Worm (Caenorhabditis elegans) whole organism, young adult: ENCODE results near the gene flp-15.

Experiments
- B0336.3 ChIP-seq: fragments of 200-800 bp; sonication (Bioruptor generic); IDR thresholded peaks from 2 replicates; pipeline ENCODE4 v1.3.6; 2022; ENCODE audit warnings: missing genetic modification characterization, missing compliant biosample characterization
- C06A6.2 ChIP-seq: fragments of 200-800 bp; sonication (Bioruptor generic); conservative IDR thresholded peaks from 2 replicates; pipeline ENCODE4 v1.3.6; 2022; ENCODE audit warnings: missing genetic modification characterization, missing compliant biosample characterization
- C17E4.6 ChIP-seq: fragments of 200-800 bp; sonication (Bioruptor generic); IDR thresholded peaks from 2 replicates; pipeline ENCODE4 v1.3.6; 2022; ENCODE audit warnings: missing genetic modification reagents, missing genetic modification characterization, missing compliant biosample characterization
- D2030.7 ChIP-seq: fragments of 200-800 bp; sonication (Bioruptor generic); IDR thresholded peaks from 2 replicates; pipeline ENCODE4 v1.3.6; 2022; ENCODE audit warnings: missing genetic modification reagents, missing genetic modification characterization, missing compliant biosample characterization
- F22D6.2 ChIP-seq: sonication (generic microtip); optimal IDR thresholded peaks from 2 replicates; lab custom pipeline; 2016; ENCODE audit warnings: mild to moderate bottlenecking, missing genetic modification characterization, missing compliant biosample characterization
- F33H1.4 ChIP-seq: fragments of 200-800 bp; sonication (Bioruptor generic); IDR thresholded peaks from 2 replicates; pipeline ENCODE4 v1.3.6; 2022; ENCODE audit warnings: missing genetic modification reagents, missing genetic modification characterization, missing compliant biosample characterization
- F37B4.10 ChIP-seq: fragments of 200-800 bp; sonication (Bioruptor generic); IDR thresholded peaks from 2 replicates; pipeline ENCODE4 v1.3.6; 2022; ENCODE audit warnings: missing genetic modification characterization, missing compliant biosample characterization
- F49E8.2 ChIP-seq: sonication (generic microtip); optimal IDR thresholded peaks from 3 replicates; lab custom pipeline; 2017; ENCODE audit warnings: missing genetic modification characterization, mild to moderate bottlenecking, missing compliant biosample characterization, antibody characterized with exemption, moderate library complexity; ENCODE audit not compliant: insufficient read depth
- F57A8.1 ChIP-seq: fragments of 200-800 bp; sonication (Bioruptor generic); optimal IDR thresholded peaks from 2 replicates; lab custom pipeline; 2018; ENCODE audit warnings: mild to moderate bottlenecking, missing genetic modification characterization, moderate library complexity, missing compliant biosample characterization
- K12H6.12 ChIP-seq: fragments of 200-800 bp; sonication (Bioruptor generic); optimal IDR thresholded peaks from 2 replicates; lab custom pipeline; 2018; ENCODE audit warnings: mild to moderate bottlenecking, missing genetic modification characterization, missing compliant biosample characterization
- Y53G8AR.9 ChIP-seq: fragments of 200-800 bp; sonication (Bioruptor generic); conservative IDR thresholded peaks from 2 replicates; pipeline ENCODE4 v1.3.6; 2022; ENCODE audit warnings: missing genetic modification reagents, missing genetic modification characterization, missing compliant biosample characterization
- Y56A3A.18 ChIP-seq: fragments of 200-800 bp; sonication (Bioruptor generic); IDR thresholded peaks from 2 replicates; pipeline ENCODE4 v1.3.6; 2022; ENCODE audit warnings: missing genetic modification reagents, missing genetic modification characterization, missing compliant biosample characterization
- ZK185.1 ChIP-seq: sonication (generic microtip); optimal IDR thresholded peaks from 2 replicates; lab custom pipeline; 2016; ENCODE audit warnings: mild to moderate bottlenecking, missing genetic modification characterization, missing compliant biosample characterization; ENCODE audit not compliant: poor library complexity, severe bottlenecking
- aptf-2 ChIP-seq: fragments of 200-800 bp; sonication (Bioruptor generic); conservative IDR thresholded peaks from 2 replicates; pipeline ENCODE4 v1.3.6; 2022; ENCODE audit warnings: missing genetic modification reagents, missing genetic modification characterization, missing compliant biosample characterization
- athp-1 ChIP-seq: sonication (generic microtip); optimal IDR thresholded peaks from 2 replicates; lab custom pipeline; 2017; ENCODE audit warnings: mild to moderate bottlenecking, missing genetic modification characterization, missing compliant biosample characterization
- attf-5 ChIP-seq: fragments of 200-800 bp; sonication (Bioruptor generic); optimal IDR thresholded peaks from 2 replicates; lab custom pipeline; 2018; ENCODE audit warnings: mild to moderate bottlenecking, missing genetic modification characterization, missing compliant biosample characterization
- bed-2 ChIP-seq: fragments of 200-800 bp; sonication (Bioruptor generic); IDR thresholded peaks from 2 replicates; pipeline ENCODE4 v1.3.6; 2022; ENCODE audit warnings: missing genetic modification reagents, missing genetic modification characterization, missing compliant biosample characterization
- cebp-2 ChIP-seq: fragments of 200-800 bp; sonication (Bioruptor generic); IDR thresholded peaks from 2 replicates; pipeline ENCODE4 v1.3.6; 2022; ENCODE audit warnings: missing genetic modification characterization, missing compliant biosample characterization
- ceh-27 ChIP-seq: fragments of 200-800 bp; sonication (Bioruptor generic); optimal IDR thresholded peaks from 2 replicates; lab custom pipeline; 2018; ENCODE audit warnings: mild to moderate bottlenecking, missing genetic modification characterization, moderate library complexity, missing compliant biosample characterization
- ceh-91 ChIP-seq: fragments of 200-800 bp; sonication (Bioruptor generic); IDR thresholded peaks from 2 replicates; pipeline ENCODE4 v1.3.6; 2022; ENCODE audit warnings: missing genetic modification reagents, missing genetic modification characterization, missing compliant biosample characterization
- dox-1 ChIP-seq: fragments of 200-800 bp; sonication (Bioruptor generic); IDR thresholded peaks from 2 replicates; pipeline ENCODE4 v1.3.6; 2022; ENCODE audit warnings: missing genetic modification reagents, missing genetic modification characterization, missing compliant biosample characterization
- egl-44 ChIP-seq: fragments of 200-800 bp; sonication (Bioruptor generic); IDR thresholded peaks from 2 replicates; pipeline ENCODE4 v1.3.6; 2022; ENCODE audit warnings: missing genetic modification reagents, missing genetic modification characterization, missing compliant biosample characterization
- egrh-3 ChIP-seq: fragments of 200-800 bp; sonication (Bioruptor generic); IDR thresholded peaks from 2 replicates; pipeline ENCODE4 v1.3.6; 2022; ENCODE audit warnings: missing genetic modification reagents, missing genetic modification characterization, missing compliant biosample characterization
- hsf-1 ChIP-seq: fragments of 200-800 bp; sonication (Bioruptor generic); IDR thresholded peaks from 2 replicates; pipeline ENCODE4 v1.3.6; 2022; ENCODE audit warnings: missing genetic modification reagents, missing genetic modification characterization, missing compliant biosample characterization
- lin-26 ChIP-seq: fragments of 200-800 bp; sonication (Bioruptor generic); IDR thresholded peaks from 2 replicates; pipeline ENCODE4 v1.3.6; 2022; ENCODE audit warnings: missing genetic modification reagents, missing genetic modification characterization, missing compliant biosample characterization
- madf-10 ChIP-seq: sonication (generic microtip); optimal IDR thresholded peaks from 2 replicates; lab custom pipeline; 2016; ENCODE audit warnings: mild to moderate bottlenecking, missing genetic modification characterization, missing compliant biosample characterization
- madf-6 ChIP-seq: fragments of 200-800 bp; sonication (Bioruptor generic); IDR thresholded peaks from 2 replicates; pipeline ENCODE4 v1.3.6; 2022; ENCODE audit warnings: missing genetic modification reagents, missing genetic modification characterization, missing compliant biosample characterization
- mcd-1 ChIP-seq: fragments of 200-800 bp; sonication (Bioruptor generic); IDR thresholded peaks from 2 replicates; pipeline ENCODE4 v1.3.6; 2022; ENCODE audit warnings: missing genetic modification reagents, missing genetic modification characterization, missing compliant biosample characterization
- nfya-1 ChIP-seq: sonication (generic microtip); optimal IDR thresholded peaks from 2 replicates; lab custom pipeline; 2017; ENCODE audit warnings: antibody characterized with exemption, missing compliant biosample characterization, missing genetic modification characterization, borderline replicate concordance; ENCODE audit not compliant: insufficient read depth
- nfyb-1 ChIP-seq: fragments of 200-800 bp; sonication (Bioruptor generic); IDR thresholded peaks from 2 replicates; pipeline ENCODE4 v1.3.6; 2022; ENCODE audit warnings: missing genetic modification reagents, missing genetic modification characterization, missing compliant biosample characterization
- nhr-120 ChIP-seq: fragments of 200-800 bp; sonication (Bioruptor generic); IDR thresholded peaks from 2 replicates; pipeline ENCODE4 v1.3.6; 2022; ENCODE audit warnings: missing genetic modification characterization, missing compliant biosample characterization
- snpc-4 ChIP-seq, 5 experiments: fragments of 150-350 bp in 1 of 5; sonication (generic microtip) in 4 of 5; optimal IDR thresholded peaks; 2 replicates each; lab custom pipeline; 2014 to 2018; ENCODE audit warnings: missing genetic modification characterization in 5 of 5, missing biosample characterization in 3 of 5, antibody characterized with exemption in 2 of 5, mild to moderate bottlenecking in 2 of 5, missing compliant biosample characterization in 2 of 5, missing genotype in 2 of 5, moderate library complexity in 2 of 5, missing genetic modification reagents in 1 of 5
- sptf-2 ChIP-seq: fragments of 200-800 bp; sonication (Bioruptor generic); optimal IDR thresholded peaks from 2 replicates; lab custom pipeline; 2018; ENCODE audit warnings: mild to moderate bottlenecking, missing genetic modification characterization, missing compliant biosample characterization
- unc-130 ChIP-seq: sonication (generic microtip); optimal IDR thresholded peaks from 2 replicates; lab custom pipeline; 2016; ENCODE audit warnings: missing genetic modification reagents, missing genetic modification characterization, missing compliant biosample characterization
- xnd-1 ChIP-seq: sonication (generic microtip); optimal IDR thresholded peaks from 2 replicates; lab custom pipeline; 2016; ENCODE audit warnings: missing genotype, missing genetic modification reagents, missing genetic modification characterization, missing compliant biosample characterization
- zfh-2 ChIP-seq: fragments of 200-800 bp; sonication (Bioruptor generic); conservative IDR thresholded peaks from 2 replicates; pipeline ENCODE4 v1.3.6; 2022; ENCODE audit warnings: missing genetic modification reagents, missing genetic modification characterization, missing compliant biosample characterization
- ztf-18 ChIP-seq: sonication (generic microtip); optimal IDR thresholded peaks from 2 replicates; lab custom pipeline; 2016; ENCODE audit warnings: missing genotype, mild to moderate bottlenecking, missing genetic modification characterization, missing compliant biosample characterization
- ztf-6 ChIP-seq: fragments of 200-800 bp; sonication (Bioruptor generic); IDR thresholded peaks from 2 replicates; pipeline ENCODE4 v1.3.6; 2022; ENCODE audit warnings: missing genetic modification reagents, missing genetic modification characterization, missing compliant biosample characterization

Gene flp-15

ce11 chrIII:13654950-13655349 is 12.7 kb downstream of the flp-15 start:
- TF ChIP-seq mcd-1 (GFP tag; lab: Robert Waterston, UW) (no peak), aptf-2 (no peak), bed-2 (GFP tag; lab: Robert Waterston, UW) (no peak), zfh-2 (peak; percentile 88), F57A8.1 (GFP tag; lab: Kevin White, UChicago) (no peak), hsf-1 (GFP tag; lab: Robert Waterston, UW) (0 out of 2 replicates have a peak, but pooled peaks have one; percentile 18), egrh-3 (GFP tag; lab: Robert Waterston, UW) (peak; percentile 28; the same call in 1 of the 2 replicates), egl-44 (GFP tag; lab: Robert Waterston, UW) (0 out of 2 replicates have a peak, but pooled peaks have one; percentile 17), xnd-1 (tag; lab: Kevin White, UChicago) (no peak)

DNA sequence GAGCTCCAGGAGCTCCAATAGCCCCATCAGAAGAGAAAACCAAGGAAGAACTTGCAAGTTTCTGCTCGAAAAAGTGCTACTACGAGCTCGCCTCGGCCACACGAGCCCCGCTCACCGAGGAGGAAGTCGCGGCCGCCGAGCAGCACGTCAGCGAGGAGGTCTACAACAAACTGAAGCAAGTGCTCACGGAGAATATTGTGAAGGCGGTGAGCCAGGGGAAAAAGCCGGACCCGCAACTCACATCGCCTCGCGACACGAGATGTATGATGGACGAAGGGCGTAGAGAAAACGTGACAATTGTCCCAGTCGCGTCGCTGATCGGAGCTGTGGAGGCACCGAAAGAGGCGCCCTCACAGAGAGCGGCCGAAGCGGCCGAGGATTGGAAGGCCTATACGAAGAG is 14.9 kb downstream of the flp-15 start:
- TF ChIP-seq zfh-2 (peak; percentile 51), dox-1 (GFP tag; lab: Robert Waterston, UW) (0 out of 2 replicates have a peak, but pooled peaks have one; percentile 6), nfyb-1 (GFP tag; lab: Robert Waterston, UW) (no peak), egrh-3 (GFP tag; lab: Robert Waterston, UW) (peak; percentile 5; the same call in 1 of the 2 replicates)

- TF ChIP-seq ceh-27 (GFP tag; lab: Kevin White, UChicago) (no peak), C06A6.2 (GFP tag; lab: Robert Waterston, UW) (no peak), madf-10 (tag; lab: Kevin White, UChicago) (no peak), attf-5 (no peak), lin-26 (GFP tag; lab: Robert Waterston, UW) (no peak), F22D6.2 (tag; lab: Kevin White, UChicago) (no peak), nhr-120 (GFP tag; lab: Robert Waterston, UW) (no peak), F37B4.10 (GFP tag; lab: Robert Waterston, UW) (no peak), athp-1 (no peak), cebp-2 (GFP tag; lab: Robert Waterston, UW) (no peak), K12H6.12 (tag; lab: Kevin White, UChicago) (no peak), Y56A3A.18 (GFP tag; lab: Robert Waterston, UW) (no peak), ztf-6 (no peak), F49E8.2 (tag; lab: Kevin White, UChicago) (no peak)
These were observed 15.6 kb downstream of the flp-15 start for ce11 chrIII:13652010-13652409.

- TF ChIP-seq F22D6.2 (tag; lab: Kevin White, UChicago) = no peak
- peak; percentile 85 for TF ChIP-seq zfh-2
- TF ChIP-seq lin-26 (GFP tag; lab: Robert Waterston, UW) = 0 out of 2 replicates have a peak, but pooled peaks have one; percentile 41
- TF ChIP-seq dox-1 (GFP tag; lab: Robert Waterston, UW) = peak; percentile 5; the same call in 1 of the 2 replicates
- peak; percentile 77 for TF ChIP-seq egrh-3 (GFP tag; lab: Robert Waterston, UW)
- TF ChIP-seq sptf-2 (GFP tag; lab: Kevin White, UChicago) = no peak
These were observed 16.2 kb downstream of the flp-15 start for ce11 chrIII:13651414-13651813.

DNA sequence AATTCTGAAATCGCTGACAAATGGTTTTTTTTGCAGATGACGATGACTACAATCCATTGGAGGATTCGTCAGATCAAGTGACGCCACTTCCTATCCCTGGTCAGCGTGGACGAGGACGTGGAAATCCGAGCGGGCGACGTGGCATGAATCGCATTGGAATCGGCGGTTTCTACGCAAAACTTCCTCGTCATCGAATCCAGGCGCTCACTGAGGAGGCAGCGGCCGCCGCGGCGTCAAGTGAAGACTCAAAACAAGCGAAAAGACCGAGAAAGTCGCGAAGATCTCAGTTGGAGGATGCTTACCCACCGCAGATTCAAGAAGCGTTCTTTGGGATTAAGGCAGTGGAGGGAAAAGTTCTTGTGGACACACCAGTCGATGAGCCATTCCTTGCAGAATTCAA is 19.1 kb downstream of the flp-15 start:
- TF ChIP-seq zfh-2 (peak; percentile 65), unc-130 (GFP tag; lab: Kevin White, UChicago) (no peak)

- TF ChIP-seq ceh-91 (GFP tag; lab: Robert Waterston, UW) (no peak), F33H1.4 (GFP tag; lab: Robert Waterston, UW) (no peak), Y53G8AR.9 (no peak), nfya-1 (no peak), C17E4.6 (no peak), dox-1 (GFP tag; lab: Robert Waterston, UW) (peak; percentile 19; the same call in 1 of the 2 replicates), D2030.7 (GFP tag; lab: Robert Waterston, UW) (no peak), K12H6.12 (tag; lab: Kevin White, UChicago) (no peak), ztf-18 (tag; lab: Kevin White, UChicago) (no peak), ZK185.1 (tag; lab: Kevin White, UChicago) (no peak), B0336.3 (GFP tag; lab: Robert Waterston, UW) (no peak), madf-6 (GFP tag; lab: Robert Waterston, UW) (no peak), snpc-4 (GFP tag; optimal IDR thresholded peaks at IDR 0.05; lab: Kevin White, UChicago) (no peak), snpc-4 (tag; optimal IDR thresholded peaks at IDR 0.05; lab: Kevin White, UChicago) (no peak)
These were observed 21.7 kb downstream of the flp-15 start for ce11 chrIII:13645885-13646488.
